Fruit fly (Drosophila melanogaster) whole organism: ENCODE results near the gene CG15914.
A peak's percentile ranks its signal among the peaks of the same experiment; 100 is the strongest.

ENCODE experiments used
- CG8478 ChIP-seq: fragments of >200 bp; optimal IDR thresholded peaks from 2 replicates; lab custom pipeline; 2018; ENCODE audit warnings: inconsistent platforms
- Dll ChIP-seq: fragments of >200 bp; optimal IDR thresholded peaks from 2 replicates; lab custom pipeline; 2017
- EcR ChIP-seq, 2 experiments: fragments of >200 bp; optimal IDR thresholded peaks; 2 replicates each; lab custom pipeline; 2017; ENCODE audit warnings: missing biosample characterization in 2 of 2, missing genetic modification characterization in 2 of 2, missing genetic modification reagents in 2 of 2
- pan ChIP-seq: fragments of >200 bp; optimal IDR thresholded peaks from 2 replicates; lab custom pipeline; 2017
- psq ChIP-seq: fragments of >200 bp; optimal IDR thresholded peaks from 2 replicates; lab custom pipeline; 2017
- usp ChIP-seq: fragments of >200 bp; optimal IDR thresholded peaks from 2 replicates; lab custom pipeline; 2017; ENCODE audit warnings: missing biosample characterization, missing genetic modification characterization, mixed read lengths

The CG15914 gene

dm6 chrX:15849021-15849420 is 4.2 kb upstream of the CG15914 start, which contains the start of gene sun:
sun (minus strand) TSS chrX:15849258.
- no peak for TF ChIP-seq pan (lab: Kevin White, UChicago)
- no peak for TF ChIP-seq CG8478 (lab: Kevin White, UChicago)
- no peak for TF ChIP-seq EcR (GFP tag; optimal IDR thresholded peaks at IDR 0.05; lab: Kevin White, UChicago)
- TF ChIP-seq psq (lab: Kevin White, UChicago): no peak
- TF ChIP-seq usp (GFP tag; lab: Kevin White, UChicago): no peak
- TF ChIP-seq Dll: no peak

dm6 chrX:15857601-15858284 is 4.5 kb downstream of the CG15914 start, which contains the start of the genes CG46440 and Myb:
CG46440 (minus strand) TSS chrX:15857823.
Myb (minus strand) TSS chrX:15857823.
- TF ChIP-seq Dll (no peak), psq (lab: Kevin White, UChicago) (no peak), usp (GFP tag; lab: Kevin White, UChicago) (no peak), CG8478 (lab: Kevin White, UChicago) (no peak), EcR (GFP tag; optimal IDR thresholded peaks at IDR 0.05; lab: Kevin White, UChicago) (no peak), pan (lab: Kevin White, UChicago) (no peak)

dm6 chrX:15859387-15859786 is 6.2 kb downstream of the CG15914 start, which contains the start of gene AlkB:
AlkB (minus strand) TSS chrX:15859487.
- no peak for TF ChIP-seq usp (GFP tag; lab: Kevin White, UChicago)
- no peak for TF ChIP-seq pan (lab: Kevin White, UChicago)
- no peak for TF ChIP-seq EcR (GFP tag; optimal IDR thresholded peaks at IDR 0.05; lab: Kevin White, UChicago)
- TF ChIP-seq CG8478 (lab: Kevin White, UChicago): no peak
- TF ChIP-seq psq (lab: Kevin White, UChicago): no peak

dm6 chrX:15859869-15860268 is 6.6 kb downstream of the CG15914 start, which contains the start of gene Gbeta13F:
Gbeta13F (plus strand) TSS chrX:15860115.
- no peak for TF ChIP-seq EcR (GFP tag; optimal IDR thresholded peaks at IDR 0.05; lab: Kevin White, UChicago)
- no peak for TF ChIP-seq psq (lab: Kevin White, UChicago)
- TF ChIP-seq usp (GFP tag; lab: Kevin White, UChicago): no peak
- TF ChIP-seq Dll: no peak
- TF ChIP-seq pan (lab: Kevin White, UChicago): no peak
- no peak for TF ChIP-seq CG8478 (lab: Kevin White, UChicago)

- TF ChIP-seq psq (lab: Kevin White, UChicago): no peak
- TF ChIP-seq CG8478 (lab: Kevin White, UChicago): peak; percentile 99
Measured at dm6 chrX:15860479-15860878, 7.3 kb downstream of the CG15914 start.

dm6 chrX:15866032-15866431 is 12.8 kb downstream of the CG15914 start:
- TF ChIP-seq usp (GFP tag; lab: Kevin White, UChicago) (no peak), psq (lab: Kevin White, UChicago) (no peak), Dll (no peak), EcR (GFP tag; optimal IDR thresholded peaks at IDR 0.05; lab: Kevin White, UChicago) (no peak), pan (lab: Kevin White, UChicago) (no peak), CG8478 (lab: Kevin White, UChicago) (no peak)

- TF ChIP-seq pan (lab: Kevin White, UChicago): no peak
- TF ChIP-seq psq (lab: Kevin White, UChicago): no peak
- no peak for TF ChIP-seq Dll
- TF ChIP-seq usp (GFP tag; lab: Kevin White, UChicago): no peak
- no peak for TF ChIP-seq CG8478 (lab: Kevin White, UChicago)
- no peak for TF ChIP-seq EcR (GFP tag; optimal IDR thresholded peaks at IDR 0.05; lab: Kevin White, UChicago)
Measured at dm6 chrX:15866799-15867412, 13.7 kb downstream of the CG15914 start.

- TF ChIP-seq EcR (GFP tag; optimal IDR thresholded peaks at IDR 0.05; lab: Kevin White, UChicago) (no peak), pan (lab: Kevin White, UChicago) (no peak), CG8478 (lab: Kevin White, UChicago) (no peak), Dll (no peak), usp (GFP tag; lab: Kevin White, UChicago) (no peak), psq (lab: Kevin White, UChicago) (no peak)
Measured at dm6 chrX:15867863-15868262, 14.6 kb downstream of the CG15914 start, which contains the start of gene Gapdh2. Gapdh2 (plus strand) TSS chrX:15868145.

- TF ChIP-seq Dll (no peak), pan (lab: Kevin White, UChicago) (no peak), CG8478 (lab: Kevin White, UChicago) (no peak), EcR (GFP tag; optimal IDR thresholded peaks at IDR 0.05; lab: Kevin White, UChicago) (no peak), usp (GFP tag; lab: Kevin White, UChicago) (no peak), psq (lab: Kevin White, UChicago) (no peak)
Measured at dm6 chrX:15868781-15869180, 15.6 kb downstream of the CG15914 start.

dm6 chrX:15869843-15870242 is 16.6 kb downstream of the CG15914 start, which contains the start of gene CG16952:
CG16952 (plus strand) TSS chrX:15870183.
- TF ChIP-seq psq (lab: Kevin White, UChicago) (no peak), Dll (no peak), CG8478 (lab: Kevin White, UChicago) (no peak), EcR (GFP tag; optimal IDR thresholded peaks at IDR 0.05; lab: Kevin White, UChicago) (no peak), pan (lab: Kevin White, UChicago) (no peak), usp (GFP tag; lab: Kevin White, UChicago) (no peak)
